Fruit fly (Drosophila melanogaster): ENCODE data around the gene CG6661.
A peak's percentile ranks its signal among the peaks of the same experiment; 100 is the strongest.

CG6661 gene

DNA sequence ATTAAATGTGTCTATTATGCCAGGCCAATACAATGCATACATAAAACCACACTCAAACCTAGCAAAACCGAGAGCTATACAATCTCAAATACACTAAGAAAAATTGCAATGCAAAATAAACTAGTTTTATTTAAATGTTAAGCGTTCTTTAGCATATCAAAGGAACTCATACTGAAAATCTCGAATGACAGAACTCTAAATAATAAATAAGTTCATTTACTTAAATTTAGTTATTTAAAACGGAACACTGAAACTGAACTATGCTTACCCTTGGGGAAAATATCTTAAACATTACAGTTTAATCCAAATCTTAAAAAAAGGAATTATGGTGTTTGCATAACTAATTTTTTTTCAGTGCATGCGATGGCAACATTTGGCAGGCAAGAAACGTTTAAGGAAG is 51.6 kb downstream of the CG6661 start (continued):
- TF ChIP-seq CG12659 (GFP tag; optimal IDR thresholded peaks at IDR 0.05) (no peak), D (optimal IDR thresholded peaks at IDR 0.05) (no peak), D (GFP tag; optimal IDR thresholded peaks at IDR 0.05) (peak; percentile 18), CG17361 (GFP tag; IDR thresholded peaks at IDR 0.05) (peak; percentile 63), CG7839 (tag; optimal IDR thresholded peaks at IDR 0.05) (peak; percentile 30)
